Worm (Caenorhabditis elegans): Measurements from ENCODE around the gene cyp-31A5.

cyp-31A5 gene

DNA sequence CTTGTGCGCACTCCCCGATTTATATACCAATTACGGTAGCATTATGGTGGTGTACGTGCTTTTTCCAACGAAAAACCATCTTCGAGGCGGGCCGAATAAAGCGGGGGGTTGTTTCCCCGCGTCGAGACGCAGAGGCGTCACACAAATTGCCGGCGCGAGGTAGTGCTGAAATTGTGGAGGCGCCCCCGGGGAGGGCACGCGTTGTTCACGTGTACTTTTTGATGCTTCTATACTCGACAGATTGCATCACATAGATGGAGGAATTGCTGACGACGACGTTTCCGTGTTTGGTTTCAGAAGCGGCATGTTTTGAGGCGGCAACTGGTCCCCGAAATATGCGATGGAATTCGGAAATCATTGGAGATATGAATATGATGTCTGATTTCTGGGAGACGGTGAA is 5.8 kb upstream of the cyp-31A5 start (continued):
- TF ChIP-seq nhr-11 (tag; optimal IDR thresholded peaks at IDR 0.05) (no peak), mec-3 (tag; optimal IDR thresholded peaks at IDR 0.05; ENCODE audit: borderline replicate concordance) (no peak), lim-6 (tag; optimal IDR thresholded peaks at IDR 0.05) (no peak), nfya-1 (tag; optimal IDR thresholded peaks at IDR 0.05) (peak; percentile 45), ceh-9 (tag; optimal IDR thresholded peaks at IDR 0.05) (peak; percentile 30), ceh-34 (tag; optimal IDR thresholded peaks at IDR 0.05) (no peak), fkh-6 (tag; optimal IDR thresholded peaks at IDR 0.05) (no peak), hlh-30 (tag; optimal IDR thresholded peaks at IDR 0.05; ENCODE audit: insufficient read depth) (peak; percentile 37), zip-5 (tag; optimal IDR thresholded peaks at IDR 0.05) (no peak), ceh-2 (tag; optimal IDR thresholded peaks at IDR 0.05) (no peak), madf-2 (tag; optimal IDR thresholded peaks at IDR 0.05) (no peak), nhr-232 (tag; optimal IDR thresholded peaks at IDR 0.05) (no peak), elt-4 (tag; optimal IDR thresholded peaks at IDR 0.05) (no peak), fax-1 (tag; optimal IDR thresholded peaks at IDR 0.05) (peak; percentile 17), ceh-19 (GFP tag; optimal IDR thresholded peaks at IDR 0.05) (no peak), ceh-31 (tag; optimal IDR thresholded peaks at IDR 0.05) (peak; percentile 54), pag-3 (tag; optimal IDR thresholded peaks at IDR 0.05; ENCODE audit: borderline replicate concordance) (no peak), npax-4 (tag; optimal IDR thresholded peaks at IDR 0.05) (no peak), odd-2 (tag; optimal IDR thresholded peaks at IDR 0.05) (no peak), hlh-8 (tag; optimal IDR thresholded peaks at IDR 0.05) (no peak), T23F11.4 (GFP tag; optimal IDR thresholded peaks at IDR 0.05) (no peak), ceh-24 (tag; optimal IDR thresholded peaks at IDR 0.05) (no peak), pat-9 (tag; optimal IDR thresholded peaks at IDR 0.05) (no peak), C08G9.2 (tag; optimal IDR thresholded peaks at IDR 0.05) (no peak), eyg-1 (tag; optimal IDR thresholded peaks at IDR 0.05) (no peak), lin-11 (tag; optimal IDR thresholded peaks at IDR 0.05) (no peak), unc-86 (tag; optimal IDR thresholded peaks at IDR 0.05) (no peak), ref-2 (tag; optimal IDR thresholded peaks at IDR 0.05) (peak; percentile 2), rnt-1 (tag; optimal IDR thresholded peaks at IDR 0.05) (peak; percentile 16), ztf-16 (tag; optimal IDR thresholded peaks at IDR 0.05) (peak; percentile 5), Y22D7AL.16 (tag; optimal IDR thresholded peaks at IDR 0.05) (no peak), ahr-1 (tag; optimal IDR thresholded peaks at IDR 0.05) (no peak), ceh-6 (GFP tag; optimal IDR thresholded peaks at IDR 0.05) (no peak), F13H6.1 (tag; optimal IDR thresholded peaks at IDR 0.05) (no peak)

DNA sequence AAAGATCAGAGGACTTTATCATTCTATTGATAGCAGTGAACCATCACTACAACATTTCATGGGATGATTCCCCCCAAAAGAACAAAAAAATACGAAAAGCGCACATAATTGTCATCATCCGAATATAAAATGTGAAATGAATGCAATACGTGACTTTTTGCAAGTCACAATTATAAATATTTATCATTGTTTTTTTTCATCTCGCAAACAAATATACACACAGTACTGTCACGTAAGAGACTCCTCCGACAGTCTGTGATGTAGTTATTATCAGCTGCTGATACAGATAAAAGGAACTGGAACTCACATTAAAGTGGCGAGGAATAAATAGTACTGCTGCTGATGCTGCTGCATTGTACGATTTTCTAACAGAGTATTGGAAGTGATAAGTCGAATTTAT is 4.7 kb upstream of the cyp-31A5 start:
- TF ChIP-seq elt-2 (tag; optimal IDR thresholded peaks at IDR 0.05) (peak; percentile 78), pax-1 (tag; optimal IDR thresholded peaks at IDR 0.05) (no peak)

DNA sequence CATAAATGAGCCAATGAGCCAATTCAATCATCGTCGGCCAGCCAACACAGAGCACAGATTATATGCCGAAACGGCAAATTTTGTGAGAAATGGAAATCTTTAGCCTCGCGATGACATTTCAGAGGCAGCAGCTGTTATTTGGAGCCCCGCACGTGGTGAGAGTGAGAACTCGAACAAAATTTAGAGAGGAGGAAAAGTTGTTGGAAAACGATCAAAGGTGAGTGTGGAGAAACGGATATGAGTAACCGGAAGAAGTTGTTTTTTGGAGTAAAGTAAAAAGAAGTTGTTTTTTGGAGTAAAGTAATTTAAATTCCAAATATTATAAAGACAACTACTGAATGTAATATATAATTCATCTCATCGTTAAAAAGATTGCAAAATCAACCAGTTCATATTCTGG is 2.4 kb upstream of the cyp-31A5 start, which contains the start of gene Y62E10A.13:
TSS of gene Y62E10A.13 (minus strand) at position 326 of the 400 bp plus-strand sequence.
- TF ChIP-seq ceh-22 (tag; optimal IDR thresholded peaks at IDR 0.05) = no peak
- TF ChIP-seq eyg-1 (tag; optimal IDR thresholded peaks at IDR 0.05) = no peak

DNA sequence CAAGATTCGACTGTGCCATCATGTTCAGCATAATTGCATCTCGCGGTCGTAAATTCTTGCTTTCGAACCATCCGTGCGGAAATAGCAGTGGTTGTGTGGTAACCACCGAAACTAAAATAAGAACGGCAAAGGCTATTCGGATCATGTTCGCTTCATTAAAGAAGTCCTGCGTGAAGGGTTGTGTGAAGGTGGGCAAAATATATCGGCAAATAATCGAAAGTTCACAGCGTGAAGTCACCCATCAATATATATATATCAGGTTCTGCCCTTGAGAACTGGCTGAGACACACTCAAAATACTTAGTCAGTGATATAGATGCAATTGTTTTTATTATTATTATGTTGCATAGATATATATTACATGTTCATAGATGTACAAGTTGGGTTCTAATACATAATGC is 6.9 kb downstream of the cyp-31A5 start, which contains the start of gene Y62E10A.19:
TSS of gene Y62E10A.19 (minus strand) at position 289 of the 400 bp plus-strand sequence.
- TF ChIP-seq dmd-4 (tag; optimal IDR thresholded peaks at IDR 0.05; ENCODE audit: borderline replicate concordance) = no peak
- no peak for TF ChIP-seq fax-1 (tag; optimal IDR thresholded peaks at IDR 0.05)
- no peak for TF ChIP-seq ceh-19 (GFP tag; optimal IDR thresholded peaks at IDR 0.05)
- TF ChIP-seq ahr-1 (tag; optimal IDR thresholded peaks at IDR 0.05) = no peak
- TF ChIP-seq ref-2 (tag; optimal IDR thresholded peaks at IDR 0.05) = no peak
- TF ChIP-seq sox-4 (tag; optimal IDR thresholded peaks at IDR 0.05) = no peak
- no peak for TF ChIP-seq K09A11.1 (tag; optimal IDR thresholded peaks at IDR 0.05; ENCODE audit: insufficient read depth)
- TF ChIP-seq pag-3 (tag; optimal IDR thresholded peaks at IDR 0.05; ENCODE audit: borderline replicate concordance) = no peak
- no peak for TF ChIP-seq fkh-10 (GFP tag; optimal IDR thresholded peaks at IDR 0.05)
- TF ChIP-seq ceh-9 (tag; optimal IDR thresholded peaks at IDR 0.05) = no peak
- TF ChIP-seq ttx-3 (tag; optimal IDR thresholded peaks at IDR 0.05) = no peak
- no peak for TF ChIP-seq ceh-2 (tag; optimal IDR thresholded peaks at IDR 0.05)
- TF ChIP-seq pqm-1 (tag; optimal IDR thresholded peaks at IDR 0.05) = no peak
- no peak for TF ChIP-seq C08G9.2 (tag; optimal IDR thresholded peaks at IDR 0.05)

All from whole organism, late embryonic.